Fruit fly (Drosophila melanogaster): ENCODE measurements around the gene Ccp84Ag.

The Ccp84Ag gene

DNA sequence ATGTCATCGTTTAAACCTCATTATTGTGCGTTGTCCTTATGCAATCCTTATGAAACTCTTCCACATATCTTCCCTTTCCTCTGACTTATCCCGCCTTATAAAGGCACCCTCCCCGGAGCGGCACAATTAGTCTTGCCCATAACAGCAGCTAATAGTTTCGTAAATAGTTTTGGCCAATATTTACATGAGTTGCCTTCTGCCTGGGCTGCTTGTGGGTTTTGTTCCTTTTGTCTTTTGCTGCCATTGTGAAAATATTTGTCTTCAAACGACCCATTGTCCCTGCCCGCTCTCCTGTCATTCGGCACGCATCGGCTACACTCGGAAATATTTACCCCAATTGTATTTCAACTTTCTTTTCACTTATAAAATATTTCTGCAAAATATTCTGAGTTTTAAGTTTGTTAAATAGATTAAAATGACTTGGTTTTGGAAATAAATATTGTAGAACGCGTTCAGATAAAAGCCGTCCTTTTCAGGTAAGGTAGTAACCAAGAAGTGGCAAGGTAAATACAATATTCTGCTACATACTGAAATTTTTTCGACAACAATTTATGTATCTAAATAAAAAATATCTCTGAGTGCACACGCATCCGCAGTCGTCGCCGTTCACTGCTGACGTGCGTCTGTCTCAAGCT is 37.1 kb downstream of the Ccp84Ag start (continued):
- TF ChIP-seq ssp (GFP tag; IDR thresholded peaks at IDR 0.05) (no peak), CG42726 (GFP tag; IDR thresholded peaks at IDR 0.05; ENCODE audit: partially characterized antibody) (no peak), amos (GFP tag; IDR thresholded peaks at IDR 0.05; ENCODE audit: partially characterized antibody) (no peak), CG2875 (GFP tag; optimal IDR thresholded peaks at IDR 0.05) (peak; percentile 40), CG17612 (GFP tag; IDR thresholded peaks at IDR 0.05) (no peak), eve (GFP tag; optimal IDR thresholded peaks at IDR 0.05) (peak in 1 of 2 experiments; percentile 68), CG12299 (tag; optimal IDR thresholded peaks at IDR 0.05) (no peak), pzg (GFP tag; optimal IDR thresholded peaks at IDR 0.05) (no peak), CG32767 (GFP tag; IDR thresholded peaks at IDR 0.05) (no peak), CG10565 (GFP tag; optimal IDR thresholded peaks at IDR 0.05) (no peak), CG12942 (GFP tag; optimal IDR thresholded peaks at IDR 0.05) (no peak), Dip2 (GFP tag; IDR thresholded peaks at IDR 0.05) (no peak), CG7963 (GFP tag; IDR thresholded peaks at IDR 0.05; ENCODE audit: partially characterized antibody) (no peak), crol (GFP tag; IDR thresholded peaks at IDR 0.05) (no peak), grn (GFP tag; optimal IDR thresholded peaks at IDR 0.05) (no peak), CG7786 (GFP tag; optimal IDR thresholded peaks at IDR 0.05) (no peak), CG16779 (GFP tag; IDR thresholded peaks at IDR 0.05) (no peak), Mrtf (GFP tag; IDR thresholded peaks at IDR 0.05) (no peak), gcm (GFP tag; optimal IDR thresholded peaks at IDR 0.05) (no peak), ind (GFP tag; optimal IDR thresholded peaks at IDR 0.05) (no peak), CG14441 (GFP tag; IDR thresholded peaks at IDR 0.05) (0 out of 2 replicates have a peak, but pooled peaks have one; percentile 34), CG18599 (GFP tag; optimal IDR thresholded peaks at IDR 0.05) (no peak), mirr (GFP tag; optimal IDR thresholded peaks at IDR 0.05) (no peak), HLH4C (GFP tag; IDR thresholded peaks at IDR 0.05; ENCODE audit: partially characterized antibody) (no peak), nmo (GFP tag; optimal IDR thresholded peaks at IDR 0.05) (peak; percentile 63), Hr3 (GFP tag; optimal IDR thresholded peaks at IDR 0.05) (no peak), Dref (GFP tag; IDR thresholded peaks at IDR 0.05) (no peak), crc (GFP tag; optimal IDR thresholded peaks at IDR 0.05) (no peak), CG6683 (GFP tag; optimal IDR thresholded peaks at IDR 0.05) (no peak), Spps (tag; optimal IDR thresholded peaks at IDR 0.05) (no peak), fd102C (GFP tag; optimal IDR thresholded peaks at IDR 0.05) (peak; percentile 64), CG17328 (GFP tag; IDR thresholded peaks at IDR 0.05) (0 out of 2 replicates have a peak, but pooled peaks have one; percentile 22), Dad (GFP tag; optimal IDR thresholded peaks at IDR 0.05) (no peak), ttk (GFP tag; IDR thresholded peaks at IDR 0.05) (no peak), so (GFP tag; IDR thresholded peaks at IDR 0.05) (no peak), Xbp1 (GFP tag; optimal IDR thresholded peaks at IDR 0.05) (peak; percentile 37), CG15601 (tag; optimal IDR thresholded peaks at IDR 0.05) (peak; percentile 25), gsb-n (tag; optimal IDR thresholded peaks at IDR 0.05) (peak; percentile 67), CG4730 (GFP tag; IDR thresholded peaks at IDR 0.05) (no peak), CG9876 (GFP tag; optimal IDR thresholded peaks at IDR 0.05) (no peak), ewg (GFP tag; optimal IDR thresholded peaks at IDR 0.05) (no peak), CG7839 (tag; optimal IDR thresholded peaks at IDR 0.05) (peak; percentile 47), Camta (GFP tag; optimal IDR thresholded peaks at IDR 0.05) (peak; percentile 25), CG10654 (GFP tag; optimal IDR thresholded peaks at IDR 0.05) (no peak), CG7745 (tag; optimal IDR thresholded peaks at IDR 0.05) (no peak), wdn (GFP tag; IDR thresholded peaks at IDR 0.05) (no peak), sima (GFP tag; optimal IDR thresholded peaks at IDR 0.05) (no peak), zen (tag; optimal IDR thresholded peaks at IDR 0.05) (peak; percentile 94), CoRest (tag; optimal IDR thresholded peaks at IDR 0.05) (no peak), CG7357 (GFP tag; IDR thresholded peaks at IDR 0.05) (0 out of 3 replicates have a peak, but pooled peaks have one; percentile 22)

Data from whole organism, embryonic.